Fruit fly (Drosophila melanogaster) whole organism, embryonic: Measurements from ENCODE around the gene CG15213.

Experiments used
- Ada2b ChIP-seq: fragments of 200-800 bp; sonication (Bioruptor generic); IDR thresholded peaks from 2 replicates; pipeline ENCODE4 v1.3.6; 2022; ENCODE audit warnings: missing biosample characterization, missing genetic modification characterization
- Aef1 ChIP-seq: fragments of 200-800 bp; sonication (Bioruptor generic); IDR thresholded peaks from 3 replicates; pipeline ENCODE4 v1.3.6; 2022; ENCODE audit warnings: missing biosample characterization, missing genetic modification characterization
- Bdp1 ChIP-seq: fragments of 200-800 bp; sonication (Bioruptor generic); optimal IDR thresholded peaks from 3 replicates; lab custom pipeline; 2016; ENCODE audit warnings: missing biosample characterization, missing genetic modification characterization
- C15 ChIP-seq: fragments of 200-800 bp; sonication (Bioruptor generic); IDR thresholded peaks from 3 replicates; pipeline ENCODE4 v1.3.6; 2022; ENCODE audit warnings: missing biosample characterization, missing genetic modification characterization
- CG10267 ChIP-seq: fragments of 200-800 bp; sonication (Bioruptor generic); optimal IDR thresholded peaks from 2 replicates; lab custom pipeline; 2018; ENCODE audit warnings: missing biosample characterization, mild to moderate bottlenecking, missing genetic modification characterization, moderate library complexity
- CG10321 ChIP-seq: fragments of 200-800 bp; sonication (Bioruptor generic); IDR thresholded peaks from 2 replicates; pipeline ENCODE4 v1.3.6; 2022; ENCODE audit warnings: missing biosample characterization, missing genetic modification characterization
- CG10959 ChIP-seq: fragments of 200-800 bp; sonication (Bioruptor generic); IDR thresholded peaks from 2 replicates; pipeline ENCODE4 v1.3.6; 2022; ENCODE audit warnings: missing biosample characterization, missing genetic modification characterization
- CG12104 ChIP-seq: fragments of 200-800 bp; sonication (Bioruptor generic); optimal IDR thresholded peaks from 3 replicates; lab custom pipeline; 2016; ENCODE audit warnings: missing biosample characterization, missing genetic modification characterization
- CG13296 ChIP-seq: fragments of 200-800 bp; sonication (Bioruptor generic); optimal IDR thresholded peaks from 3 replicates; lab custom pipeline; 2018; ENCODE audit warnings: missing biosample characterization, mild to moderate bottlenecking, missing genetic modification characterization
- CG14667 ChIP-seq: fragments of 200-800 bp; sonication (Bioruptor generic); IDR thresholded peaks from 2 replicates; pipeline ENCODE4 v1.3.6; 2022; ENCODE audit warnings: missing biosample characterization, missing genetic modification characterization
- CG14965 ChIP-seq: fragments of 200-800 bp; sonication (Bioruptor generic); optimal IDR thresholded peaks from 2 replicates; lab custom pipeline; 2016; ENCODE audit warnings: missing biosample characterization, missing genetic modification characterization, borderline replicate concordance
- CG15269 ChIP-seq: fragments of 200-800 bp; sonication (Bioruptor generic); optimal IDR thresholded peaks from 2 replicates; lab custom pipeline; 2018; ENCODE audit warnings: missing biosample characterization, mild to moderate bottlenecking, missing genetic modification characterization, moderate library complexity
- CG15696 ChIP-seq: fragments of 200-800 bp; sonication (Bioruptor generic); optimal IDR thresholded peaks from 2 replicates; lab custom pipeline; 2019; ENCODE audit warnings: missing biosample characterization, mild to moderate bottlenecking, missing genetic modification characterization, moderate library complexity
- CG1603 ChIP-seq: fragments of 200-800 bp; sonication (Bioruptor generic); optimal IDR thresholded peaks from 2 replicates; lab custom pipeline; 2019; ENCODE audit warnings: missing biosample characterization, mild to moderate bottlenecking, missing genetic modification characterization, moderate library complexity
- CG16779 ChIP-seq: fragments of 200-800 bp; sonication (Bioruptor generic); IDR thresholded peaks from 2 replicates; pipeline ENCODE4 v1.3.6; 2022; ENCODE audit warnings: missing biosample characterization, missing genetic modification characterization
- CG17802 ChIP-seq: fragments of 200-800 bp; sonication (Bioruptor generic); optimal IDR thresholded peaks from 2 replicates; lab custom pipeline; 2018; ENCODE audit warnings: missing biosample characterization, mild to moderate bottlenecking, missing genetic modification characterization, moderate library complexity
- CG2889 ChIP-seq: fragments of 200-800 bp; sonication (Bioruptor generic); IDR thresholded peaks from 3 replicates; pipeline ENCODE4 v1.3.6; 2022; ENCODE audit warnings: missing biosample characterization, missing genetic modification characterization
- CG6854 ChIP-seq: fragments of 200-800 bp; sonication (Bioruptor generic); optimal IDR thresholded peaks from 3 replicates; lab custom pipeline; 2017; ENCODE audit warnings: missing biosample characterization, mild to moderate bottlenecking, missing genetic modification characterization
- CG8359 ChIP-seq: fragments of 200-800 bp; sonication (Bioruptor generic); optimal IDR thresholded peaks from 2 replicates; lab custom pipeline; 2017; ENCODE audit warnings: missing biosample characterization, mild to moderate bottlenecking, missing genetic modification characterization, borderline replicate concordance
- Dbx ChIP-seq: fragments of 200-800 bp; sonication (Bioruptor generic); IDR thresholded peaks from 3 replicates; pipeline ENCODE4 v1.3.6; 2022; ENCODE audit warnings: missing biosample characterization, missing genetic modification characterization
- Eip74EF ChIP-seq, 2 experiments: fragments of 200-800 bp in 1 of 2; fragments of >200 bp in 1 of 2; sonication (Bioruptor generic) in 1 of 2; optimal IDR thresholded peaks; 2 replicates each; lab custom pipeline; 2017 to 2019; ENCODE audit warnings: missing biosample characterization in 2 of 2, missing genetic modification characterization in 2 of 2, mild to moderate bottlenecking in 1 of 2, moderate library complexity in 1 of 2
- Hr39 ChIP-seq: fragments of >200 bp; optimal IDR thresholded peaks from 2 replicates; lab custom pipeline; 2017
- Hr51 ChIP-seq, 2 experiments: fragments of 200-800 bp; sonication (Bioruptor generic); optimal IDR thresholded peaks; 2 replicates in 1 of 2; 3 replicates in 1 of 2; lab custom pipeline; 2016 to 2018; ENCODE audit warnings: missing biosample characterization in 2 of 2, missing genetic modification characterization in 2 of 2, mild to moderate bottlenecking in 1 of 2, moderate library complexity in 1 of 2
- NFAT ChIP-seq: fragments of 200-800 bp; sonication (Bioruptor generic); IDR thresholded peaks from 2 replicates; pipeline ENCODE4 v1.3.6; 2022; ENCODE audit warnings: missing biosample characterization, missing genetic modification characterization
- Neu2 ChIP-seq: fragments of 200-800 bp; sonication (Bioruptor generic); optimal IDR thresholded peaks from 3 replicates; lab custom pipeline; 2016; ENCODE audit warnings: missing biosample characterization, missing genetic modification characterization, borderline replicate concordance
- Pdp1 ChIP-seq, 2 experiments: fragments of 200-800 bp; sonication (Bioruptor generic); optimal IDR thresholded peaks; 3 replicates each; lab custom pipeline; 2016; ENCODE audit warnings: missing biosample characterization in 2 of 2, missing genetic modification characterization in 2 of 2, mild to moderate bottlenecking in 1 of 2, moderate library complexity in 1 of 2
- Ptx1 ChIP-seq: fragments of 200-800 bp; sonication (Bioruptor generic); IDR thresholded peaks from 2 replicates; pipeline ENCODE4 v1.3.6; 2022; ENCODE audit warnings: missing biosample characterization, missing genetic modification characterization
- Sin3A ChIP-seq: fragments of >200 bp; optimal IDR thresholded peaks from 2 replicates; lab custom pipeline; 2018
- Ssrp ChIP-seq: fragments of 200-800 bp; sonication (Bioruptor generic); optimal IDR thresholded peaks from 2 replicates; lab custom pipeline; 2018; ENCODE audit warnings: missing biosample characterization, mild to moderate bottlenecking, missing genetic modification characterization, moderate library complexity
- Xrp1 ChIP-seq: fragments of 200-800 bp; sonication (Bioruptor generic); IDR thresholded peaks from 2 replicates; pipeline ENCODE4 v1.3.6; 2022; ENCODE audit warnings: missing biosample characterization, missing genetic modification characterization
- aop ChIP-seq: fragments of 200-800 bp; sonication (Bioruptor generic); IDR thresholded peaks from 2 replicates; pipeline ENCODE4 v1.3.6; 2022; ENCODE audit warnings: missing biosample characterization, missing genetic modification characterization
- az2 ChIP-seq: fragments of 200-800 bp; sonication (Bioruptor generic); optimal IDR thresholded peaks from 3 replicates; lab custom pipeline; 2016; ENCODE audit warnings: missing biosample characterization, missing genetic modification characterization
- br ChIP-seq: fragments of >200 bp; optimal IDR thresholded peaks from 2 replicates; lab custom pipeline; 2017
- ci ChIP-seq: fragments of 200-800 bp; sonication (Bioruptor generic); IDR thresholded peaks from 3 replicates; pipeline ENCODE4 v1.3.6; 2022; ENCODE audit warnings: missing biosample characterization, missing genetic modification characterization
- ems ChIP-seq: fragments of 200-800 bp; sonication (Bioruptor generic); optimal IDR thresholded peaks from 3 replicates; lab custom pipeline; 2016; ENCODE audit warnings: missing biosample characterization, missing genetic modification characterization
- fd102C ChIP-seq: fragments of 200-800 bp; sonication (Bioruptor generic); optimal IDR thresholded peaks from 2 replicates; lab custom pipeline; 2018; ENCODE audit warnings: missing biosample characterization, mild to moderate bottlenecking, missing genetic modification characterization, moderate library complexity
- fd64A ChIP-seq: fragments of 200-800 bp; sonication (Bioruptor generic); optimal IDR thresholded peaks from 3 replicates; lab custom pipeline; 2018; ENCODE audit warnings: missing biosample characterization, mild to moderate bottlenecking, missing genetic modification characterization
- inv ChIP-seq: fragments of 200-800 bp; sonication (Bioruptor generic); IDR thresholded peaks from 2 replicates; pipeline ENCODE4 v1.3.6; 2022; ENCODE audit warnings: missing biosample characterization, missing genetic modification characterization; ENCODE audit not compliant: partially characterized antibody
- lab ChIP-seq: fragments of 200-800 bp; sonication (Bioruptor generic); optimal IDR thresholded peaks from 3 replicates; lab custom pipeline; 2017; ENCODE audit warnings: missing biosample characterization, missing genetic modification characterization, mild to moderate bottlenecking, moderate library complexity, missing genetic modification reagents
- lov ChIP-seq, 2 experiments: fragments of 200-800 bp in 1 of 2; fragments of >200 bp in 1 of 2; sonication (Bioruptor generic) in 1 of 2; IDR thresholded peaks in 1 of 2; optimal IDR thresholded peaks in 1 of 2; 2 replicates in 1 of 2; 3 replicates in 1 of 2; pipeline versions ENCODE4 v1.3.6 to Lab custom; 2017 to 2022; ENCODE audit warnings: missing biosample characterization in 1 of 2, missing genetic modification characterization in 1 of 2
- mld ChIP-seq: fragments of 200-800 bp; sonication (Bioruptor generic); IDR thresholded peaks from 3 replicates; pipeline ENCODE4 v1.3.6; 2022; ENCODE audit warnings: missing biosample characterization, missing genetic modification characterization; ENCODE audit not compliant: partially characterized antibody
- nerfin-2 ChIP-seq: fragments of 200-800 bp; sonication (Bioruptor generic); IDR thresholded peaks from 2 replicates; pipeline ENCODE4 v1.3.6; 2022; ENCODE audit warnings: missing biosample characterization, missing genetic modification characterization; ENCODE audit not compliant: partially characterized antibody
- pb ChIP-seq: fragments of 200-800 bp; sonication (Bioruptor generic); optimal IDR thresholded peaks from 3 replicates; lab custom pipeline; 2016; ENCODE audit warnings: missing biosample characterization, missing genetic modification characterization
- rib ChIP-seq: fragments of 200-800 bp; sonication (Bioruptor generic); IDR thresholded peaks from 2 replicates; pipeline ENCODE4 v1.3.6; 2022; ENCODE audit warnings: missing biosample characterization, missing genetic modification characterization
- sd ChIP-seq: fragments of 200-800 bp; sonication (Bioruptor generic); optimal IDR thresholded peaks from 3 replicates; lab custom pipeline; 2018; ENCODE audit warnings: missing biosample characterization, mild to moderate bottlenecking, missing genetic modification characterization, moderate library complexity
- slou ChIP-seq: fragments of 200-800 bp; sonication (Bioruptor generic); optimal IDR thresholded peaks from 3 replicates; lab custom pipeline; 2016; ENCODE audit warnings: missing biosample characterization, missing genetic modification characterization
- sr ChIP-seq: fragments of 200-800 bp; sonication (Bioruptor generic); IDR thresholded peaks from 3 replicates; pipeline ENCODE4 v1.3.6; 2022; ENCODE audit warnings: missing biosample characterization, missing genetic modification characterization
- ssp ChIP-seq: fragments of 200-800 bp; sonication (Bioruptor generic); IDR thresholded peaks from 2 replicates; pipeline ENCODE4 v1.3.6; 2022; ENCODE audit warnings: missing biosample characterization, missing genetic modification characterization
- sug ChIP-seq: fragments of 200-800 bp; optimal IDR thresholded peaks from 2 replicates; lab custom pipeline; 2019; ENCODE audit warnings: missing biosample characterization, mild to moderate bottlenecking, missing genetic modification characterization, moderate library complexity
- zf30C ChIP-seq: fragments of 200-800 bp; sonication (Bioruptor generic); optimal IDR thresholded peaks from 3 replicates; lab custom pipeline; 2018; ENCODE audit warnings: missing biosample characterization, mild to moderate bottlenecking, missing genetic modification characterization

The CG15213 gene

dm6 chr3L:5139312-5139711, 6.3 kb upstream of the CG15213 start, which contains the start of the genes Tcs5 and CHMP2B (continued):
- TF ChIP-seq CG6854 (GFP tag; lab: Kevin White, UChicago) (peak; percentile 98), az2 (GFP tag; lab: Kevin White, UChicago) (peak; percentile 100), CG13296 (GFP tag; lab: Kevin White, UChicago) (peak; percentile 99), sr (GFP tag; lab: Robert Waterston, UW) (peak; percentile 100), br (lab: Kevin White, UChicago) (no peak), CG15696 (tag; lab: Kevin White, UChicago) (peak; percentile 100), CG14965 (peak; percentile 92), Hr51 (GFP tag; optimal IDR thresholded peaks at IDR 0.05; lab: Kevin White, UChicago) (peak; percentile 100), Ada2b (GFP tag; lab: Robert Waterston, UW) (peak; percentile 100), Eip74EF (GFP tag; optimal IDR thresholded peaks at IDR 0.05; lab: Kevin White, UChicago) (peak in 1 of 2 experiments; percentile 92), ssp (peak; percentile 98), CG12104 (GFP tag; lab: Kevin White, UChicago) (peak; percentile 99), pb (peak; percentile 99), Bdp1 (peak; percentile 96), CG15269 (tag; lab: Kevin White, UChicago) (peak; percentile 100), Hr39 (lab: Kevin White, UChicago) (no peak), ci (GFP tag; lab: Robert Waterston, UW) (peak; percentile 100), Pdp1 (GFP tag; optimal IDR thresholded peaks at IDR 0.05; lab: Kevin White, UChicago) (peak; percentile 99 to 100), CG1603 (tag; lab: Kevin White, UChicago) (peak; percentile 99), Sin3A (lab: Kevin White, UChicago) (peak; percentile 66), sug (tag; lab: Kevin White, UChicago) (peak; percentile 99), sd (tag; lab: Kevin White, UChicago) (peak; percentile 97), Ptx1 (GFP tag; lab: Robert Waterston, UW) (peak; percentile 100), fd64A (GFP tag; lab: Kevin White, UChicago) (peak; percentile 99), inv (no peak; the same call in 1 of the 2 replicates), nerfin-2 (GFP tag; lab: Robert Waterston, UW) (peak; percentile 16; the same call in 1 of the 2 replicates), Aef1 (GFP tag; lab: Robert Waterston, UW) (peak; percentile 100), fd102C (peak; percentile 98), slou (GFP tag; lab: Kevin White, UChicago) (peak; percentile 99), ems (peak; percentile 97), aop (peak; percentile 99), C15 (peak; percentile 100), CG14667 (GFP tag; lab: Robert Waterston, UW) (peak; percentile 100), rib (GFP tag; lab: Robert Waterston, UW) (peak; percentile 100), zf30C (GFP tag; lab: Kevin White, UChicago) (no peak), lab (GFP tag; lab: Kevin White, UChicago) (peak; percentile 100), CG10267 (tag; lab: Kevin White, UChicago) (peak; percentile 97), Neu2 (peak; percentile 97), lov (optimal IDR thresholded peaks at IDR 0.05; lab: Kevin White, UChicago) (no peak), lov (GFP tag; IDR thresholded peaks at IDR 0.05; lab: Robert Waterston, UW) (peak; percentile 100), CG2889 (GFP tag; lab: Robert Waterston, UW) (peak; percentile 100), CG10959 (peak; percentile 100), CG10321 (GFP tag; lab: Robert Waterston, UW) (peak; percentile 91), mld (GFP tag; lab: Robert Waterston, UW) (no peak), CG8359 (GFP tag; lab: Kevin White, UChicago) (peak; percentile 96), Ssrp (tag; lab: Kevin White, UChicago) (peak; percentile 100), Xrp1 (GFP tag; lab: Robert Waterston, UW) (peak; percentile 100), NFAT (GFP tag; lab: Robert Waterston, UW) (peak; percentile 100), CG17802 (tag; lab: Kevin White, UChicago) (peak; percentile 96), Dbx (GFP tag; lab: Robert Waterston, UW) (peak; percentile 100), CG16779 (GFP tag; lab: Robert Waterston, UW) (peak; percentile 100)
